Fruit fly (Drosophila melanogaster) whole organism, embryonic: ENCODE results near the gene Btnd.

Source experiments
- Ada2b ChIP-seq: fragments of 200-800 bp; sonication (Bioruptor generic); IDR thresholded peaks from 2 replicates; pipeline ENCODE4 v1.3.6; 2022; ENCODE audit warnings: missing biosample characterization, missing genetic modification characterization
- CG10366 ChIP-seq: fragments of 200-800 bp; sonication (Bioruptor generic); IDR thresholded peaks from 2 replicates; pipeline ENCODE4 v1.3.6; 2022; ENCODE audit warnings: missing biosample characterization, missing genetic modification characterization
- CG13296 ChIP-seq: fragments of 200-800 bp; sonication (Bioruptor generic); optimal IDR thresholded peaks from 3 replicates; lab custom pipeline; 2018; ENCODE audit warnings: missing biosample characterization, mild to moderate bottlenecking, missing genetic modification characterization
- CG13424 ChIP-seq: fragments of 200-800 bp; sonication (Bioruptor generic); optimal IDR thresholded peaks from 2 replicates; lab custom pipeline; 2019; ENCODE audit warnings: missing biosample characterization, mild to moderate bottlenecking, missing genetic modification characterization, moderate library complexity
- CG15269 ChIP-seq: fragments of 200-800 bp; sonication (Bioruptor generic); optimal IDR thresholded peaks from 2 replicates; lab custom pipeline; 2018; ENCODE audit warnings: missing biosample characterization, mild to moderate bottlenecking, missing genetic modification characterization, moderate library complexity
- CG15514 ChIP-seq: fragments of 200-800 bp; sonication (Bioruptor generic); optimal IDR thresholded peaks from 3 replicates; lab custom pipeline; 2017; ENCODE audit warnings: missing biosample characterization, missing genetic modification characterization, mild to moderate bottlenecking, moderate library complexity, missing genetic modification reagents
- CG15696 ChIP-seq: fragments of 200-800 bp; sonication (Bioruptor generic); optimal IDR thresholded peaks from 2 replicates; lab custom pipeline; 2019; ENCODE audit warnings: missing biosample characterization, mild to moderate bottlenecking, missing genetic modification characterization, moderate library complexity
- CG17829 ChIP-seq: fragments of 200-800 bp; optimal IDR thresholded peaks from 2 replicates; lab custom pipeline; 2019; ENCODE audit warnings: missing biosample characterization, mild to moderate bottlenecking, missing genetic modification characterization, moderate library complexity
- CG1792 ChIP-seq: fragments of 200-800 bp; sonication (Bioruptor generic); optimal IDR thresholded peaks from 2 replicates; lab custom pipeline; 2016; ENCODE audit warnings: missing biosample characterization, missing genetic modification characterization
- CG1832 ChIP-seq: fragments of 200-800 bp; sonication (Bioruptor generic); optimal IDR thresholded peaks from 2 replicates; lab custom pipeline; 2017; ENCODE audit warnings: missing biosample characterization, mild to moderate bottlenecking, missing genetic modification characterization, inconsistent platforms
- CG2889 ChIP-seq: fragments of 200-800 bp; sonication (Bioruptor generic); IDR thresholded peaks from 3 replicates; pipeline ENCODE4 v1.3.6; 2022; ENCODE audit warnings: missing biosample characterization, missing genetic modification characterization
- CG34376 ChIP-seq: fragments of 200-800 bp; sonication (Bioruptor generic); optimal IDR thresholded peaks from 2 replicates; lab custom pipeline; 2018; ENCODE audit warnings: missing biosample characterization, mild to moderate bottlenecking, missing genetic modification characterization
- CG34422 ChIP-seq: fragments of 200-800 bp; sonication (Bioruptor generic); IDR thresholded peaks from 3 replicates; pipeline ENCODE4 v1.3.6; 2022; ENCODE audit warnings: missing biosample characterization, missing genetic modification characterization
- CG4404 ChIP-seq: fragments of 200-800 bp; sonication (Bioruptor generic); IDR thresholded peaks from 2 replicates; pipeline ENCODE4 v1.3.6; 2022; ENCODE audit warnings: missing biosample characterization, missing genetic modification characterization
- CG4617 ChIP-seq: fragments of 200-800 bp; sonication (Bioruptor generic); optimal IDR thresholded peaks from 3 replicates; lab custom pipeline; 2016; ENCODE audit warnings: missing biosample characterization, missing genetic modification characterization, borderline replicate concordance
- CG6683 ChIP-seq: fragments of 200-800 bp; sonication (Bioruptor generic); optimal IDR thresholded peaks from 2 replicates; lab custom pipeline; 2017; ENCODE audit warnings: missing biosample characterization, mild to moderate bottlenecking, missing genetic modification characterization, missing genetic modification reagents
- CG6765 ChIP-seq: fragments of 200-800 bp; sonication (Bioruptor generic); optimal IDR thresholded peaks from 3 replicates; lab custom pipeline; 2017; ENCODE audit warnings: missing biosample characterization, mild to moderate bottlenecking, missing genetic modification characterization
- CG8478 ChIP-seq: fragments of >200 bp; optimal IDR thresholded peaks from 2 replicates; lab custom pipeline; 2018
- CG9797 ChIP-seq: fragments of 200-800 bp; sonication (Bioruptor generic); optimal IDR thresholded peaks from 3 replicates; lab custom pipeline; 2018; ENCODE audit warnings: missing biosample characterization, mild to moderate bottlenecking, missing genetic modification characterization
- Dll ChIP-seq: fragments of 200-800 bp; sonication (Bioruptor generic); IDR thresholded peaks from 4 replicates; pipeline ENCODE4 v1.3.6; 2022; ENCODE audit warnings: missing biosample characterization, missing genetic modification characterization; ENCODE audit not compliant: partially characterized antibody
- MBD-R2 ChIP-seq: fragments of 200-800 bp; sonication (Bioruptor generic); IDR thresholded peaks from 2 replicates; pipeline ENCODE4 v1.3.6; 2022; ENCODE audit warnings: missing biosample characterization, missing genetic modification characterization
- MESR4 ChIP-seq: fragments of 200-800 bp; sonication (Bioruptor generic); optimal IDR thresholded peaks from 2 replicates; lab custom pipeline; 2018; ENCODE audit warnings: missing biosample characterization, mild to moderate bottlenecking, missing genetic modification characterization, moderate library complexity
- NC2β ChIP-seq: fragments of 200-800 bp; sonication (Bioruptor generic); optimal IDR thresholded peaks from 2 replicates; lab custom pipeline; 2016; ENCODE audit warnings: missing biosample characterization, missing genetic modification characterization
- Neu2 ChIP-seq: fragments of 200-800 bp; sonication (Bioruptor generic); optimal IDR thresholded peaks from 3 replicates; lab custom pipeline; 2016; ENCODE audit warnings: missing biosample characterization, missing genetic modification characterization, borderline replicate concordance
- Opbp ChIP-seq: fragments of 200-800 bp; sonication (Bioruptor generic); IDR thresholded peaks from 3 replicates; pipeline ENCODE4 v1.3.6; 2022; ENCODE audit warnings: missing biosample characterization, missing genetic modification characterization; ENCODE audit not compliant: partially characterized antibody
- PHDP ChIP-seq: fragments of 200-800 bp; sonication (Bioruptor generic); optimal IDR thresholded peaks from 3 replicates; lab custom pipeline; 2018; ENCODE audit warnings: missing biosample characterization, mild to moderate bottlenecking, missing genetic modification characterization, moderate library complexity
- Sin3A ChIP-seq: fragments of >200 bp; optimal IDR thresholded peaks from 2 replicates; lab custom pipeline; 2018
- Sry-δ ChIP-seq: fragments of 200-800 bp; sonication (Bioruptor generic); optimal IDR thresholded peaks from 2 replicates; lab custom pipeline; 2016; ENCODE audit warnings: missing biosample characterization, missing genetic modification characterization
- Ssrp ChIP-seq: fragments of 200-800 bp; sonication (Bioruptor generic); optimal IDR thresholded peaks from 2 replicates; lab custom pipeline; 2018; ENCODE audit warnings: missing biosample characterization, mild to moderate bottlenecking, missing genetic modification characterization, moderate library complexity
- Trl ChIP-seq, 3 experiments: fragments of >200 bp in 2 of 3; fragments of 200-800 bp in 1 of 3; sonication (Bioruptor generic) in 1 of 3; optimal IDR thresholded peaks; 2 replicates in 1 of 3; 3 replicates in 2 of 3; lab custom pipeline; 2016 to 2017; ENCODE audit warnings: missing biosample characterization in 1 of 3, missing genetic modification characterization in 1 of 3
- Xrp1 ChIP-seq: fragments of 200-800 bp; sonication (Bioruptor generic); IDR thresholded peaks from 2 replicates; pipeline ENCODE4 v1.3.6; 2022; ENCODE audit warnings: missing biosample characterization, missing genetic modification characterization
- YL-1 ChIP-seq: fragments of 200-800 bp; sonication (Bioruptor generic); optimal IDR thresholded peaks from 3 replicates; lab custom pipeline; 2017; ENCODE audit warnings: missing biosample characterization, mild to moderate bottlenecking, missing genetic modification characterization
- cg ChIP-seq: fragments of 200-800 bp; sonication (Bioruptor generic); optimal IDR thresholded peaks from 3 replicates; lab custom pipeline; 2019; ENCODE audit warnings: missing biosample characterization, mild to moderate bottlenecking, missing genetic modification characterization, moderate library complexity
- chinmo ChIP-seq: fragments of 200-800 bp; sonication (Bioruptor generic); IDR thresholded peaks from 4 replicates; pipeline ENCODE4 v1.3.6; 2022; ENCODE audit warnings: missing biosample characterization, missing genetic modification characterization; ENCODE audit not compliant: partially characterized antibody
- crol ChIP-seq: fragments of 200-800 bp; sonication (Bioruptor generic); IDR thresholded peaks from 2 replicates; pipeline ENCODE4 v1.3.6; 2022; ENCODE audit warnings: missing biosample characterization, missing genetic modification characterization
- dmrt99B ChIP-seq: fragments of 200-800 bp; sonication (Bioruptor generic); optimal IDR thresholded peaks from 2 replicates; lab custom pipeline; 2018; ENCODE audit warnings: missing biosample characterization, mild to moderate bottlenecking, missing genetic modification characterization, moderate library complexity
- hbn ChIP-seq: fragments of 200-800 bp; sonication (Bioruptor generic); IDR thresholded peaks from 2 replicates; pipeline ENCODE4 v1.3.6; 2022; ENCODE audit warnings: missing biosample characterization, missing genetic modification characterization; ENCODE audit not compliant: partially characterized antibody
- nerfin-1 ChIP-seq: fragments of 200-800 bp; sonication (Bioruptor generic); optimal IDR thresholded peaks from 3 replicates; lab custom pipeline; 2019; ENCODE audit warnings: missing biosample characterization, mild to moderate bottlenecking, missing genetic modification characterization, moderate library complexity
- oc ChIP-seq: fragments of 200-800 bp; sonication (Bioruptor generic); optimal IDR thresholded peaks from 2 replicates; lab custom pipeline; 2018; ENCODE audit warnings: missing biosample characterization, mild to moderate bottlenecking, missing genetic modification characterization, moderate library complexity
- onecut ChIP-seq: fragments of 200-800 bp; sonication (Bioruptor generic); IDR thresholded peaks from 2 replicates; pipeline ENCODE4 v1.3.6; 2022; ENCODE audit warnings: missing biosample characterization, missing genetic modification characterization
- schlank ChIP-seq: fragments of 200-800 bp; sonication (Bioruptor generic); optimal IDR thresholded peaks from 2 replicates; lab custom pipeline; 2018; ENCODE audit warnings: missing biosample characterization, mild to moderate bottlenecking, missing genetic modification characterization
- sd ChIP-seq: fragments of 200-800 bp; sonication (Bioruptor generic); optimal IDR thresholded peaks from 3 replicates; lab custom pipeline; 2018; ENCODE audit warnings: missing biosample characterization, mild to moderate bottlenecking, missing genetic modification characterization, moderate library complexity
- sna ChIP-seq: fragments of 200-800 bp; sonication (Bioruptor generic); IDR thresholded peaks from 2 replicates; pipeline ENCODE4 v1.3.6; 2022; ENCODE audit warnings: missing biosample characterization, missing genetic modification characterization; ENCODE audit not compliant: partially characterized antibody
- trem ChIP-seq: fragments of 200-800 bp; optimal IDR thresholded peaks from 3 replicates; lab custom pipeline; 2019; ENCODE audit warnings: missing biosample characterization, mild to moderate bottlenecking, missing genetic modification characterization, moderate library complexity
- unc-4 ChIP-seq: fragments of 200-800 bp; sonication (Bioruptor generic); IDR thresholded peaks from 2 replicates; pipeline ENCODE4 v1.3.6; 2022; ENCODE audit warnings: missing biosample characterization, missing genetic modification characterization; ENCODE audit not compliant: partially characterized antibody

Btnd gene

DNA sequence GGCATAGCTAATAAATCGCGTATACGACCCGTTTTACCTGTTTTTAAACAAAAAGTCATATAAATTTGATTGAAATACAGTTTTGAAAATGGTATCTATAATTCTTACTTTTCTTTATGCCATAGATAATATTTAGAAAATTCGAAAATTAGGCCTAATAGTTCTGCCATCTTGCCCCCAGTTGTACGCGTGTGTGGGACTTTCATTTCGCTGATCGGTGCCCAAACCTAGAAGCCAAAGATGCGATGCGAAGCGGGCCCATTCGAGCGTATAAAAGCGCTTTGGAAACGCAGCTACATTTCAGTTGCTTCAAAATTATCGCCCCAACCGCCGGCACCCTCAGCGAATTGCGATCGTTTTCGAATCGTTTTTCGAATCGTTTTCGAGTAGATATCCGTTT lies 17.9 kb upstream of the Btnd start, which contains the start of gene CG14445:
CG14445 (plus strand) TSS at position 301 of the 400 bp plus-strand sequence.
- no peak for TF ChIP-seq oc (tag; lab: Kevin White, UChicago)

DNA sequence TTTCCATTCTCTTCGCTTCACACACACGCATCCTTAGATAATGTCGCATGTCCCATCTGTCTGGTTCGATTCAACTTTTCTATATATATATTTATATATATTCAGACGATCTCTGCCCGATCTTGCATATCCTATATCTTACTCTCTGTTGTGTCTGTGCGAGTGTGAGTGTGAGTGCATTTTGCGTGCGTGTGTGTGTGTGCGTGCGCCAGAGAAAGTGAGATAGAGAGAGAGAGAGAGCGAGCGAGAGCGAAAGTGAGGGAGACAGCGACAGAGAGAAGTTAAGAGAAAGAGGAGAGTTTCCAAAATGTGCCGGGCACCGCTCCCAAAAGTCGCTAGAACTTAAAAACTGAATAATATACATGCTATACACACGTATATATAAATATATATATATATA lies 12.6 kb upstream of the Btnd start:
- TF ChIP-seq CG10366 (GFP tag; lab: Robert Waterston, UW) (no peak), CG6765 (no peak), cg (GFP tag; lab: Kevin White, UChicago) (peak; percentile 62), CG1832 (GFP tag; lab: Kevin White, UChicago) (peak; percentile 83), Trl (optimal IDR thresholded peaks at IDR 0.05; lab: Kevin White, UChicago) (peak; percentile 19 to 36), Trl (GFP tag; optimal IDR thresholded peaks at IDR 0.05; lab: Kevin White, UChicago) (no peak)

DNA sequence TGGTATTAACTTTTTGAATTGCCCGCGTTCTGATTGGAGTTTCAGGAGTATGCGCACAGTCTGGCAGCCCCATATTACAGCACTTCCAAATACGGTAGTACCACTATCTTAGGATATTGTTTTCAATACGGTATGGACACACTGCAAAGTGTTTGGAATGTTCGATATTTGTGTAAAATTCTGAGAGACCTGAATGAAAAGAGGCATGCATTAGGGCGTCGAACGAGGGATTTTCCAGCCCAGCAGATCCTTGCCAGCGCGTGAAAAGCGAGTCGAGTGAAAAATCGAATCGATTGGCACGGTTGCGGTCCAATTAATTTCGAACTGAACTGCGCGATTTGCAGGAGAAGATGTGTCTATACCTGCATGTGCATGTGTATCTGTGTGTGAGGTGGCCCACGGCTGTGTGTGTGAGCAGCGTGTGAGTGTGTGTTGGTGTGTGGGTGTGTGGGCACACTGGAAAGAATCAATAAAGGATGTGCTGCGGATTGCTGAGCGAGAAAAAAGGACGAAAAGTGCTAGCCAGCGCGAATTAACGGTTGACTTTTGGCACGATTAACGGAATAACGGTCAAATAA lies 6.4 kb upstream of the Btnd start, which contains the start of gene dtn:
dtn (plus strand) TSS at position 176 of the 578 bp plus-strand sequence.
- TF ChIP-seq PHDP (tag; lab: Kevin White, UChicago): no peak
- TF ChIP-seq schlank (tag; lab: Kevin White, UChicago): no peak
- TF ChIP-seq Sin3A (lab: Kevin White, UChicago): peak; percentile 50
- TF ChIP-seq chinmo (GFP tag; lab: Robert Waterston, UW): peak; percentile 62; the same call in 1 of the 4 replicates
- peak; percentile 92 for TF ChIP-seq CG8478
- TF ChIP-seq sna: 0 out of 2 replicates have a peak, but pooled peaks have one; percentile 31
- TF ChIP-seq MESR4 (GFP tag; lab: Kevin White, UChicago): peak; percentile 95
- peak; percentile 28 for TF ChIP-seq Sry-δ (GFP tag; lab: Kevin White, UChicago)
- TF ChIP-seq CG13424 (tag; lab: Kevin White, UChicago): no peak
- no peak for TF ChIP-seq CG6683 (GFP tag; lab: Kevin White, UChicago)
- no peak for TF ChIP-seq Ada2b (GFP tag; lab: Robert Waterston, UW)
- TF ChIP-seq MBD-R2: peak; percentile 54; the same call in 1 of the 2 replicates
- peak; percentile 78 for TF ChIP-seq CG4617 (GFP tag; lab: Kevin White, UChicago)
- TF ChIP-seq CG34422: 0 out of 3 replicates have a peak, but pooled peaks have one; percentile 27
- TF ChIP-seq Neu2: peak; percentile 16
- 0 out of 2 replicates have a peak, but pooled peaks have one; percentile 28 for TF ChIP-seq unc-4 (GFP tag; lab: Robert Waterston, UW)
- no peak for TF ChIP-seq CG15269 (tag; lab: Kevin White, UChicago)
- TF ChIP-seq YL-1: peak; percentile 62
- TF ChIP-seq CG9797 (GFP tag; lab: Kevin White, UChicago): peak; percentile 59
- TF ChIP-seq crol (GFP tag; lab: Robert Waterston, UW): no peak
- TF ChIP-seq NC2β (GFP tag; lab: Kevin White, UChicago): peak; percentile 3
- TF ChIP-seq onecut (GFP tag; lab: Robert Waterston, UW): peak; percentile 94
- TF ChIP-seq trem (tag; lab: Kevin White, UChicago): peak; percentile 86
- 0 out of 3 replicates have a peak, but pooled peaks have one; percentile 13 for TF ChIP-seq Opbp (GFP tag; lab: Robert Waterston, UW)
- peak; percentile 73 for TF ChIP-seq nerfin-1 (tag; lab: Kevin White, UChicago)
- TF ChIP-seq CG15514 (GFP tag; lab: Kevin White, UChicago): peak; percentile 30
- no peak for TF ChIP-seq Ssrp
- no peak for TF ChIP-seq Dll (GFP tag; lab: Robert Waterston, UW)
- peak; percentile 15 for TF ChIP-seq CG17829 (tag; lab: Kevin White, UChicago)
- no peak for TF ChIP-seq Xrp1 (GFP tag; lab: Robert Waterston, UW)
- peak; percentile 3 for TF ChIP-seq CG34376
- TF ChIP-seq CG2889: no peak
- TF ChIP-seq sd: peak; percentile 95
- TF ChIP-seq dmrt99B: no peak
- TF ChIP-seq CG4404 (GFP tag; lab: Robert Waterston, UW): no peak
- TF ChIP-seq hbn: peak; percentile 38; the same call in 1 of the 2 replicates
- no peak for TF ChIP-seq CG15696
- TF ChIP-seq CG13296: no peak
- TF ChIP-seq CG1792: no peak
